Fruit fly (Drosophila melanogaster) whole organism, embryonic: ENCODE data around the gene CG32295.
A peak's percentile ranks its signal among the peaks of the same experiment; 100 is the strongest.

Experiments
- Adf1 ChIP-seq: fragments of 200-800 bp; sonication (Bioruptor generic); IDR thresholded peaks from 2 replicates; pipeline ENCODE4 v1.3.6; 2022; ENCODE audit warnings: missing biosample characterization, missing genetic modification characterization
- Asciz ChIP-seq: fragments of 200-800 bp; sonication (Bioruptor generic); optimal IDR thresholded peaks from 2 replicates; lab custom pipeline; 2017; ENCODE audit warnings: missing biosample characterization, mild to moderate bottlenecking, missing genetic modification characterization, missing genetic modification reagents
- BEAF-32 ChIP-seq: fragments of 200-800 bp; sonication (Bioruptor generic); optimal IDR thresholded peaks from 3 replicates; lab custom pipeline; 2017; ENCODE audit warnings: missing biosample characterization, missing genetic modification characterization, mild to moderate bottlenecking, moderate library complexity, missing genetic modification reagents
- CG10979 ChIP-seq: fragments of 200-800 bp; sonication (Bioruptor generic); optimal IDR thresholded peaks from 2 replicates; lab custom pipeline; 2018; ENCODE audit warnings: missing biosample characterization, mild to moderate bottlenecking, missing genetic modification characterization, moderate library complexity
- CG11085 ChIP-seq: fragments of 200-800 bp; sonication (Bioruptor generic); IDR thresholded peaks from 2 replicates; pipeline ENCODE4 v1.3.6; 2022; ENCODE audit warnings: missing biosample characterization, missing genetic modification characterization
- CG11247 ChIP-seq: fragments of 200-800 bp; sonication (Bioruptor generic); IDR thresholded peaks from 2 replicates; pipeline ENCODE4 v1.3.6; 2022; ENCODE audit warnings: missing biosample characterization, missing genetic modification characterization
- CG11456 ChIP-seq: fragments of 200-800 bp; sonication (Bioruptor generic); IDR thresholded peaks from 3 replicates; pipeline ENCODE4 v1.3.6; 2022; ENCODE audit warnings: missing biosample characterization, missing genetic modification characterization
- CG1233 ChIP-seq: fragments of 200-800 bp; sonication (Bioruptor generic); optimal IDR thresholded peaks from 4 replicates; lab custom pipeline; 2018; ENCODE audit warnings: missing biosample characterization, mild to moderate bottlenecking, missing genetic modification characterization
- CG12769 ChIP-seq: fragments of 200-800 bp; sonication (Bioruptor generic); optimal IDR thresholded peaks from 2 replicates; lab custom pipeline; 2019; ENCODE audit warnings: missing biosample characterization, mild to moderate bottlenecking, missing genetic modification characterization, moderate library complexity
- CG14050 ChIP-seq: fragments of 200-800 bp; sonication (Bioruptor generic); IDR thresholded peaks from 3 replicates; pipeline ENCODE4 v1.3.6; 2022; ENCODE audit warnings: missing biosample characterization, missing genetic modification characterization
- CG17361 ChIP-seq: fragments of 200-800 bp; sonication (Bioruptor generic); IDR thresholded peaks from 3 replicates; pipeline ENCODE4 v1.3.6; 2022; ENCODE audit warnings: missing biosample characterization, missing genetic modification characterization
- CG2678 ChIP-seq: fragments of 200-800 bp; sonication (Bioruptor generic); optimal IDR thresholded peaks from 3 replicates; lab custom pipeline; 2019; ENCODE audit warnings: missing biosample characterization, mild to moderate bottlenecking, missing genetic modification characterization, moderate library complexity
- CG30403 ChIP-seq: fragments of 200-800 bp; sonication (Bioruptor generic); optimal IDR thresholded peaks from 3 replicates; lab custom pipeline; 2016; ENCODE audit warnings: missing biosample characterization, missing genetic modification characterization
- CG34376 ChIP-seq: fragments of 200-800 bp; sonication (Bioruptor generic); optimal IDR thresholded peaks from 2 replicates; lab custom pipeline; 2018; ENCODE audit warnings: missing biosample characterization, mild to moderate bottlenecking, missing genetic modification characterization
- CG4360 ChIP-seq: fragments of 200-800 bp; sonication (Bioruptor generic); IDR thresholded peaks from 2 replicates; pipeline ENCODE4 v1.3.6; 2022; ENCODE audit warnings: missing biosample characterization, missing genetic modification characterization
- CG4424 ChIP-seq: fragments of 200-800 bp; sonication (Bioruptor generic); optimal IDR thresholded peaks from 3 replicates; lab custom pipeline; 2016; ENCODE audit warnings: missing biosample characterization, missing genetic modification characterization
- CG5180 ChIP-seq: fragments of 200-800 bp; sonication (Bioruptor generic); optimal IDR thresholded peaks from 3 replicates; lab custom pipeline; 2017; ENCODE audit warnings: missing biosample characterization, missing genetic modification characterization, mild to moderate bottlenecking, moderate library complexity, missing genetic modification reagents
- CG6654 ChIP-seq: fragments of 200-800 bp; sonication (Bioruptor generic); optimal IDR thresholded peaks from 2 replicates; lab custom pipeline; 2017; ENCODE audit warnings: missing biosample characterization, mild to moderate bottlenecking, missing genetic modification characterization
- CG8359 ChIP-seq: fragments of 200-800 bp; sonication (Bioruptor generic); optimal IDR thresholded peaks from 2 replicates; lab custom pipeline; 2017; ENCODE audit warnings: missing biosample characterization, mild to moderate bottlenecking, missing genetic modification characterization, borderline replicate concordance
- CG9215 ChIP-seq: fragments of 200-800 bp; sonication (Bioruptor generic); IDR thresholded peaks from 2 replicates; pipeline ENCODE4 v1.3.6; 2022; ENCODE audit warnings: missing biosample characterization, missing genetic modification characterization
- CG9727 ChIP-seq: fragments of 200-800 bp; sonication (Bioruptor generic); optimal IDR thresholded peaks from 3 replicates; lab custom pipeline; 2017; ENCODE audit warnings: missing biosample characterization, mild to moderate bottlenecking, missing genetic modification characterization
- D19A ChIP-seq: fragments of 200-800 bp; optimal IDR thresholded peaks from 3 replicates; lab custom pipeline; 2019; ENCODE audit warnings: missing biosample characterization, mild to moderate bottlenecking, missing genetic modification characterization, moderate library complexity
- Dip3 ChIP-seq: fragments of 200-800 bp; sonication (Bioruptor generic); optimal IDR thresholded peaks from 3 replicates; lab custom pipeline; 2016; ENCODE audit warnings: missing biosample characterization, missing genetic modification characterization
- Dref ChIP-seq: fragments of 200-800 bp; sonication (Bioruptor generic); IDR thresholded peaks from 2 replicates; pipeline ENCODE4 v1.3.6; 2022; ENCODE audit warnings: missing biosample characterization, missing genetic modification characterization
- Eip74EF ChIP-seq, 2 experiments: fragments of 200-800 bp in 1 of 2; fragments of >200 bp in 1 of 2; sonication (Bioruptor generic) in 1 of 2; optimal IDR thresholded peaks; 2 replicates each; lab custom pipeline; 2017 to 2019; ENCODE audit warnings: missing biosample characterization in 2 of 2, missing genetic modification characterization in 2 of 2, mild to moderate bottlenecking in 1 of 2, moderate library complexity in 1 of 2
- Fer1 ChIP-seq: fragments of 200-800 bp; sonication (Bioruptor generic); optimal IDR thresholded peaks from 2 replicates; lab custom pipeline; 2017; ENCODE audit warnings: missing biosample characterization, mild to moderate bottlenecking, missing genetic modification characterization
- H15 ChIP-seq: fragments of 200-800 bp; sonication (Bioruptor generic); IDR thresholded peaks from 3 replicates; pipeline ENCODE4 v1.3.6; 2022; ENCODE audit warnings: missing biosample characterization, missing genetic modification characterization
- HHEX ChIP-seq: fragments of 200-800 bp; sonication (Bioruptor generic); optimal IDR thresholded peaks from 3 replicates; lab custom pipeline; 2017; ENCODE audit warnings: missing biosample characterization, mild to moderate bottlenecking, missing genetic modification characterization, missing genetic modification reagents
- HLH4C ChIP-seq: fragments of 200-800 bp; sonication (Bioruptor generic); IDR thresholded peaks from 3 replicates; pipeline ENCODE4 v1.3.6; 2022; ENCODE audit warnings: missing biosample characterization, missing genetic modification characterization; ENCODE audit not compliant: partially characterized antibody
- Hsf ChIP-seq: fragments of 200-800 bp; sonication (Bioruptor generic); optimal IDR thresholded peaks from 3 replicates; lab custom pipeline; 2016; ENCODE audit warnings: missing biosample characterization, missing genetic modification characterization
- Max ChIP-seq: fragments of 200-800 bp; sonication (Bioruptor generic); optimal IDR thresholded peaks from 2 replicates; lab custom pipeline; 2016; ENCODE audit warnings: missing biosample characterization, mild to moderate bottlenecking, missing genetic modification characterization
- Med ChIP-seq: fragments of 200-800 bp; sonication (Bioruptor generic); peaks from one replicate; lab custom pipeline; 2016; ENCODE audit warnings: missing biosample characterization, missing genetic modification characterization, mild to moderate bottlenecking, inconsistent platforms, moderate library complexity
- NC2α ChIP-seq: fragments of 200-800 bp; sonication (Bioruptor generic); optimal IDR thresholded peaks from 2 replicates; lab custom pipeline; 2016; ENCODE audit warnings: missing biosample characterization, missing genetic modification characterization
- PHDP ChIP-seq: fragments of 200-800 bp; sonication (Bioruptor generic); optimal IDR thresholded peaks from 3 replicates; lab custom pipeline; 2018; ENCODE audit warnings: missing biosample characterization, mild to moderate bottlenecking, missing genetic modification characterization, moderate library complexity
- Xbp1 ChIP-seq: fragments of 200-800 bp; sonication (Bioruptor generic); optimal IDR thresholded peaks from 3 replicates; lab custom pipeline; 2016; ENCODE audit warnings: missing biosample characterization, mild to moderate bottlenecking, missing genetic modification characterization
- amos ChIP-seq: fragments of 200-800 bp; sonication (Bioruptor generic); IDR thresholded peaks from 2 replicates; pipeline ENCODE4 v1.3.6; 2022; ENCODE audit warnings: missing biosample characterization, missing genetic modification characterization; ENCODE audit not compliant: partially characterized antibody
- corto ChIP-seq: fragments of 200-800 bp; sonication (Bioruptor generic); optimal IDR thresholded peaks from 2 replicates; lab custom pipeline; 2016; ENCODE audit warnings: missing biosample characterization, mild to moderate bottlenecking, missing genetic modification characterization, moderate library complexity
- en ChIP-seq: fragments of 200-800 bp; sonication (Bioruptor generic); optimal IDR thresholded peaks from 2 replicates; lab custom pipeline; 2016; ENCODE audit warnings: missing biosample characterization, missing genetic modification characterization
- fd96Cb ChIP-seq: fragments of 200-800 bp; sonication (Bioruptor generic); optimal IDR thresholded peaks from 2 replicates; lab custom pipeline; 2018; ENCODE audit warnings: missing biosample characterization, mild to moderate bottlenecking, missing genetic modification characterization, moderate library complexity
- gce ChIP-seq: fragments of 200-800 bp; sonication (Bioruptor generic); IDR thresholded peaks from 3 replicates; pipeline ENCODE4 v1.3.6; 2022; ENCODE audit warnings: missing biosample characterization, missing genetic modification characterization
- gcm2 ChIP-seq: fragments of 200-800 bp; sonication (Bioruptor generic); optimal IDR thresholded peaks from 2 replicates; lab custom pipeline; 2016; ENCODE audit warnings: missing biosample characterization, missing genetic modification characterization
- grn ChIP-seq: fragments of 200-800 bp; sonication (Bioruptor generic); optimal IDR thresholded peaks from 3 replicates; lab custom pipeline; 2017; ENCODE audit warnings: missing biosample characterization, missing genetic modification characterization
- h ChIP-seq: fragments of >200 bp; optimal IDR thresholded peaks from 2 replicates; lab custom pipeline; 2017
- hbn ChIP-seq: fragments of 200-800 bp; sonication (Bioruptor generic); IDR thresholded peaks from 2 replicates; pipeline ENCODE4 v1.3.6; 2022; ENCODE audit warnings: missing biosample characterization, missing genetic modification characterization; ENCODE audit not compliant: partially characterized antibody
- mam ChIP-seq: fragments of 200-800 bp; sonication (Bioruptor generic); optimal IDR thresholded peaks from 3 replicates; lab custom pipeline; 2016; ENCODE audit warnings: missing biosample characterization, missing genetic modification characterization
- row ChIP-seq: fragments of 200-800 bp; sonication (Bioruptor generic); IDR thresholded peaks from 3 replicates; pipeline ENCODE4 v1.3.6; 2022; ENCODE audit warnings: missing biosample characterization, missing genetic modification characterization
- run ChIP-seq: fragments of 200-800 bp; sonication (Bioruptor generic); optimal IDR thresholded peaks from 3 replicates; lab custom pipeline; 2018; ENCODE audit warnings: missing biosample characterization, mild to moderate bottlenecking, missing genetic modification characterization
- seq ChIP-seq: fragments of 200-800 bp; sonication (Bioruptor generic); IDR thresholded peaks from 2 replicates; pipeline ENCODE4 v1.3.6; 2022; ENCODE audit warnings: missing biosample characterization, missing genetic modification characterization
- tin ChIP-seq: fragments of 200-800 bp; sonication (Bioruptor generic); optimal IDR thresholded peaks from 3 replicates; lab custom pipeline; 2016; ENCODE audit warnings: missing biosample characterization, missing genetic modification characterization
- tio ChIP-seq: fragments of 200-800 bp; sonication (Bioruptor generic); optimal IDR thresholded peaks from 2 replicates; lab custom pipeline; 2017; ENCODE audit warnings: missing biosample characterization, missing genetic modification characterization, inconsistent platforms
- twi ChIP-seq: fragments of 200-800 bp; optimal IDR thresholded peaks from 2 replicates; lab custom pipeline; 2019; ENCODE audit warnings: missing biosample characterization, mild to moderate bottlenecking, missing genetic modification characterization, moderate library complexity
- wor ChIP-seq: fragments of 200-800 bp; sonication (Bioruptor generic); IDR thresholded peaks from 2 replicates; pipeline ENCODE4 v1.3.6; 2022; ENCODE audit warnings: missing biosample characterization, missing genetic modification characterization

Gene CG32295

dm6 chr3L:2548932-2549331 is 22.2 kb upstream of the CG32295 start (continued):
- TF ChIP-seq hbn (GFP tag; lab: Robert Waterston, UW) = no peak
- peak; percentile 41 for TF ChIP-seq tin (GFP tag; lab: Kevin White, UChicago)
- TF ChIP-seq tio (GFP tag; lab: Kevin White, UChicago) = no peak
- no peak for TF ChIP-seq CG11456 (GFP tag; lab: Robert Waterston, UW)
- no peak for TF ChIP-seq CG12769 (tag; lab: Kevin White, UChicago)
- TF ChIP-seq h = no peak
- TF ChIP-seq CG34376 = no peak
- TF ChIP-seq Dref (GFP tag; lab: Robert Waterston, UW) = no peak
- peak; percentile 54 for TF ChIP-seq CG2678 (tag; lab: Kevin White, UChicago)
- TF ChIP-seq Hsf (GFP tag; lab: Kevin White, UChicago) = no peak
- no peak for TF ChIP-seq CG8359 (GFP tag; lab: Kevin White, UChicago)
- TF ChIP-seq CG1233 (GFP tag; lab: Kevin White, UChicago) = no peak
- TF ChIP-seq CG9215 (GFP tag; lab: Robert Waterston, UW) = no peak
- TF ChIP-seq CG11085 (GFP tag; lab: Robert Waterston, UW) = no peak
- TF ChIP-seq mam = no peak
- no peak for TF ChIP-seq CG17361 (GFP tag; lab: Robert Waterston, UW)
- TF ChIP-seq Eip74EF (GFP tag; optimal IDR thresholded peaks at IDR 0.05; lab: Kevin White, UChicago) = no peak
- peak; percentile 80 for TF ChIP-seq Med
- TF ChIP-seq PHDP (tag; lab: Kevin White, UChicago) = no peak
- no peak for TF ChIP-seq CG11247
- no peak for TF ChIP-seq H15 (GFP tag; lab: Robert Waterston, UW)
- no peak for TF ChIP-seq grn
- no peak for TF ChIP-seq gce (GFP tag; lab: Robert Waterston, UW)
- no peak for TF ChIP-seq seq (GFP tag; lab: Robert Waterston, UW)
- TF ChIP-seq wor = no peak
- no peak for TF ChIP-seq Adf1 (GFP tag; lab: Robert Waterston, UW)
- TF ChIP-seq CG4424 (GFP tag; lab: Kevin White, UChicago) = peak; percentile 4
- no peak for TF ChIP-seq NC2α (GFP tag; lab: Kevin White, UChicago)
- no peak for TF ChIP-seq run (tag; lab: Kevin White, UChicago)
- no peak for TF ChIP-seq Xbp1 (GFP tag; lab: Kevin White, UChicago)
- TF ChIP-seq Max (GFP tag; lab: Kevin White, UChicago) = no peak
- TF ChIP-seq CG10979 (tag; lab: Kevin White, UChicago) = peak; percentile 45
- TF ChIP-seq HHEX = no peak
- TF ChIP-seq CG14050 (GFP tag; lab: Robert Waterston, UW) = no peak
- TF ChIP-seq twi (tag; lab: Kevin White, UChicago) = no peak
- TF ChIP-seq row = no peak; the same call in 2 of the 3 replicates
- no peak for TF ChIP-seq CG30403 (GFP tag; lab: Kevin White, UChicago)
- TF ChIP-seq amos (GFP tag; lab: Robert Waterston, UW) = no peak
- no peak for TF ChIP-seq CG4360 (GFP tag; lab: Robert Waterston, UW)
- TF ChIP-seq en = no peak
- peak; percentile 18 for TF ChIP-seq fd96Cb (tag; lab: Kevin White, UChicago)
- TF ChIP-seq Dip3 = no peak
- peak; percentile 18 for TF ChIP-seq corto (GFP tag; lab: Kevin White, UChicago)
- TF ChIP-seq CG6654 (GFP tag; lab: Kevin White, UChicago) = no peak
- peak; percentile 1 for TF ChIP-seq CG9727 (GFP tag; lab: Kevin White, UChicago)
- TF ChIP-seq gcm2 (GFP tag; lab: Kevin White, UChicago) = no peak
- TF ChIP-seq Fer1 (GFP tag; lab: Kevin White, UChicago) = peak; percentile 39
- TF ChIP-seq CG5180 (GFP tag; lab: Kevin White, UChicago) = no peak
- no peak for TF ChIP-seq Asciz (GFP tag; lab: Kevin White, UChicago)
- no peak for TF ChIP-seq HLH4C
- peak; percentile 16 for TF ChIP-seq D19A (tag; lab: Kevin White, UChicago)
- TF ChIP-seq BEAF-32 (GFP tag; lab: Kevin White, UChicago) = no peak
